Worm (Caenorhabditis elegans): ENCODE data around the gene amph-1.

Gene amph-1

DNA sequence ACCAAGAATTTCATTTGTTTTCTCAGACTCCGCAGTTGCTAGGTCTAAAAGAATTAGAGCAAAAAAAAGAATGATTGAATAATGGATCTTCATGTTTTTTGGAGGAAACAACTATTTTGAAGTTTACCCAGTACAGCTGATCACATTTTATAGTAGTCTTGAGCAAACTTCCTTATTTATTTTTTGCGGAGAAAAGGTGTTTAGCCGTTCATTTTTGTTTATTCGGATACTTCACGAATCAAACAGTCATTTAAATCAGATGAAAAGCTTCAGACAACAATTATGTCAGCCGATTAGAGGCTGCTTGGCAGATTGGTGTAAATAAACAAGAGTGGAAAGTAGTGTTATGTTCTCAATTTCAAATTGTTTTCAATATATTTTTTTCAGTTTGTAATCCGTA lies 23.4 kb downstream of the amph-1 start, which contains the start of gene W09C2.8:
Gene W09C2.8, minus strand, starts transcription at position 101 of the 400 bp plus-strand sequence.
- TF ChIP-seq Y56A3A.18 (GFP tag; IDR thresholded peaks at IDR 0.05) (no peak), zfh-2 (GFP tag; conservative IDR thresholded peaks at IDR 0.05) (no peak), ZK185.1 (tag; optimal IDR thresholded peaks at IDR 0.05; ENCODE audit: poor library complexity, severe bottlenecking) (no peak), fkh-3 (tag; optimal IDR thresholded peaks at IDR 0.05) (no peak), attf-5 (GFP tag; optimal IDR thresholded peaks at IDR 0.05) (no peak), ztf-28 (GFP tag; IDR thresholded peaks at IDR 0.05) (no peak), snpc-1.3 (tag; optimal IDR thresholded peaks at IDR 0.05; ENCODE audit: insufficient read depth) (no peak), F10E7.11 (tag; optimal IDR thresholded peaks at IDR 0.05) (no peak), madf-3 (GFP tag; IDR thresholded peaks at IDR 0.05) (no peak), nhr-90 (tag; optimal IDR thresholded peaks at IDR 0.05) (no peak), tbp1 (GFP tag; optimal IDR thresholded peaks at IDR 0.05) (no peak), cebp-2 (GFP tag; IDR thresholded peaks at IDR 0.05) (no peak), ceh-100 (GFP tag; IDR thresholded peaks at IDR 0.05) (no peak), T26A5.8 (tag; optimal IDR thresholded peaks at IDR 0.05) (no peak)

- TF ChIP-seq lin-40 (tag; optimal IDR thresholded peaks at IDR 0.05) (no peak), hrde-1 (tag; optimal IDR thresholded peaks at IDR 0.05; ENCODE audit: borderline replicate concordance) (no peak), F37B4.10 (GFP tag; IDR thresholded peaks at IDR 0.05) (no peak), ets-4 (GFP tag; optimal IDR thresholded peaks at IDR 0.05) (no peak), attf-3 (GFP tag; conservative IDR thresholded peaks at IDR 0.05) (no peak), ceh-100 (GFP tag; IDR thresholded peaks at IDR 0.05) (no peak), aptf-3 (GFP tag; IDR thresholded peaks at IDR 0.05) (no peak), ekl-4 (GFP tag; IDR thresholded peaks at IDR 0.05) (no peak), F49E8.2 (tag; optimal IDR thresholded peaks at IDR 0.05; ENCODE audit: insufficient read depth) (no peak), nfya-2 (GFP tag; IDR thresholded peaks at IDR 0.05) (no peak), Y53G8AR.9 (GFP tag; conservative IDR thresholded peaks at IDR 0.05) (no peak), fkh-3 (tag; optimal IDR thresholded peaks at IDR 0.05) (no peak), D2030.7 (GFP tag; IDR thresholded peaks at IDR 0.05) (no peak), lin-54 (GFP tag; optimal IDR thresholded peaks at IDR 0.05) (no peak), F39B2.1 (GFP tag; IDR thresholded peaks at IDR 0.05) (no peak), somi-1 (GFP tag; optimal IDR thresholded peaks at IDR 0.05) (no peak), F10E7.11 (tag; optimal IDR thresholded peaks at IDR 0.05) (no peak), F22D6.2 (tag; optimal IDR thresholded peaks at IDR 0.05) (no peak), madf-10 (tag; optimal IDR thresholded peaks at IDR 0.05) (no peak), aptf-2 (GFP tag; conservative IDR thresholded peaks at IDR 0.05) (no peak)
Measured at ce11 chrIV:9623269-9623668, 24.4 kb downstream of the amph-1 start, which contains the start of gene W09C2.9. TSS of gene W09C2.9 (minus strand) at chrIV:9623369.

- no peak for TF ChIP-seq F37B4.10 (GFP tag; IDR thresholded peaks at IDR 0.05)
- TF ChIP-seq madf-6 (GFP tag; IDR thresholded peaks at IDR 0.05): no peak
- TF ChIP-seq rec-8 (tag; optimal IDR thresholded peaks at IDR 0.05): no peak
- no peak for TF ChIP-seq ztf-3 (GFP tag; optimal IDR thresholded peaks at IDR 0.05)
Measured at ce11 chrIV:9622272-9622671, 25.4 kb downstream of the amph-1 start, which contains the start of gene W09C2.7. TSS of gene W09C2.7 (minus strand) at chrIV:9622372.

ce11 chrIV:9618836-9619235 lies 28.8 kb downstream of the amph-1 start:
- TF ChIP-seq Y79H2A.3 (GFP tag; conservative IDR thresholded peaks at IDR 0.05): no peak
- no peak for TF ChIP-seq unc-130 (GFP tag; optimal IDR thresholded peaks at IDR 0.05)
- TF ChIP-seq let-526 (GFP tag; IDR thresholded peaks at IDR 0.05): no peak
- no peak for TF ChIP-seq nfya-2 (GFP tag; IDR thresholded peaks at IDR 0.05)
- TF ChIP-seq Y56A3A.18 (GFP tag; IDR thresholded peaks at IDR 0.05): no peak
- no peak for TF ChIP-seq die-1 (tag; optimal IDR thresholded peaks at IDR 0.05)
- no peak for TF ChIP-seq efl-1 (GFP tag; optimal IDR thresholded peaks at IDR 0.05)

All from whole organism, young adult.